Fruit fly (Drosophila melanogaster) Kc167 (cell line): ENCODE measurements around the gene CG8136.

Source experiments
- Myc ChIP-seq: fragments of >200 bp; optimal IDR thresholded peaks from 2 replicates; lab custom pipeline; 2017; ENCODE audit warnings: missing external identifiers
- h ChIP-seq: fragments of >200 bp; optimal IDR thresholded peaks from 3 replicates; lab custom pipeline; 2018; ENCODE audit warnings: missing external identifiers
- insv ChIP-seq: fragments of >200 bp; optimal IDR thresholded peaks from 3 replicates; lab custom pipeline; 2018; ENCODE audit warnings: missing external identifiers
- psq ChIP-seq: fragments of >200 bp; optimal IDR thresholded peaks from 2 replicates; lab custom pipeline; 2017; ENCODE audit warnings: missing external identifiers
- ttk ChIP-seq: sonication (Bioruptor generic); optimal IDR thresholded peaks from 2 replicates; lab custom pipeline; 2017; ENCODE audit warnings: missing external identifiers

- TF ChIP-seq psq (lab: Kevin White, UChicago) (no peak), ttk (lab: Kevin White, UChicago) (no peak), Myc (lab: Kevin White, UChicago) (no peak), insv (lab: Kevin White, UChicago) (no peak), h (lab: Kevin White, UChicago) (no peak)
Observed at dm6 chr3R:8697772-8698259, 23.4 kb upstream of the CG8136 start, which contains the start of gene hb.
